Fruit fly (Drosophila melanogaster): ENCODE measurements around the gene REPTOR-BP.

- peak; percentile 14 for TF ChIP-seq Pif1B (GFP tag; optimal IDR thresholded peaks at IDR 0.05)
- TF ChIP-seq CG34367 (tag; optimal IDR thresholded peaks at IDR 0.05): no peak
- TF ChIP-seq rn (GFP tag; IDR thresholded peaks at IDR 0.05): no peak
Measured at dm6 chr2L:10260750-10261493, 3.0 kb upstream of the REPTOR-BP start, which contains the start of gene Pten.
